Fruit fly (Drosophila melanogaster) whole organism, embryonic: ENCODE data around the gene CG42540.
A peak's percentile ranks its signal among the peaks of the same experiment; 100 is the strongest.

ENCODE experiments used
- ATbp ChIP-seq: fragments of 200-800 bp; sonication (Bioruptor generic); optimal IDR thresholded peaks from 2 replicates; lab custom pipeline; 2017; ENCODE audit warnings: missing biosample characterization, mild to moderate bottlenecking, missing genetic modification characterization, missing genetic modification reagents
- Adf1 ChIP-seq: fragments of 200-800 bp; sonication (Bioruptor generic); IDR thresholded peaks from 2 replicates; pipeline ENCODE4 v1.3.6; 2022; ENCODE audit warnings: missing biosample characterization, missing genetic modification characterization
- Bteb2 ChIP-seq: fragments of 200-800 bp; sonication (Bioruptor generic); optimal IDR thresholded peaks from 2 replicates; lab custom pipeline; 2016; ENCODE audit warnings: missing biosample characterization, missing genetic modification characterization
- C15 ChIP-seq: fragments of 200-800 bp; sonication (Bioruptor generic); IDR thresholded peaks from 3 replicates; pipeline ENCODE4 v1.3.6; 2022; ENCODE audit warnings: missing biosample characterization, missing genetic modification characterization
- CG10267 ChIP-seq: fragments of 200-800 bp; sonication (Bioruptor generic); optimal IDR thresholded peaks from 2 replicates; lab custom pipeline; 2018; ENCODE audit warnings: missing biosample characterization, mild to moderate bottlenecking, missing genetic modification characterization, moderate library complexity
- CG10274 ChIP-seq: fragments of 200-800 bp; sonication (Bioruptor generic); optimal IDR thresholded peaks from 3 replicates; lab custom pipeline; 2017; ENCODE audit warnings: missing biosample characterization, mild to moderate bottlenecking, missing genetic modification characterization
- CG10321 ChIP-seq: fragments of 200-800 bp; sonication (Bioruptor generic); IDR thresholded peaks from 2 replicates; pipeline ENCODE4 v1.3.6; 2022; ENCODE audit warnings: missing biosample characterization, missing genetic modification characterization
- CG10431 ChIP-seq: fragments of 200-800 bp; sonication (Bioruptor generic); optimal IDR thresholded peaks from 3 replicates; lab custom pipeline; 2018; ENCODE audit warnings: missing biosample characterization, mild to moderate bottlenecking, missing genetic modification characterization
- CG13123 ChIP-seq: fragments of 200-800 bp; sonication (Bioruptor generic); optimal IDR thresholded peaks from 2 replicates; lab custom pipeline; 2016; ENCODE audit warnings: missing biosample characterization, missing genetic modification characterization
- CG13424 ChIP-seq: fragments of 200-800 bp; sonication (Bioruptor generic); optimal IDR thresholded peaks from 2 replicates; lab custom pipeline; 2019; ENCODE audit warnings: missing biosample characterization, mild to moderate bottlenecking, missing genetic modification characterization, moderate library complexity
- CG14014 ChIP-seq: fragments of 200-800 bp; sonication (Bioruptor generic); IDR thresholded peaks from 2 replicates; pipeline ENCODE4 v1.3.6; 2022; ENCODE audit warnings: missing biosample characterization, missing genetic modification characterization
- CG14860 ChIP-seq: fragments of 200-800 bp; sonication (Bioruptor generic); IDR thresholded peaks from 3 replicates; pipeline ENCODE4 v1.3.6; 2022; ENCODE audit warnings: missing biosample characterization, missing genetic modification characterization; ENCODE audit not compliant: partially characterized antibody
- CG15011 ChIP-seq: fragments of 200-800 bp; sonication (Bioruptor generic); optimal IDR thresholded peaks from 3 replicates; lab custom pipeline; 2018; ENCODE audit warnings: missing biosample characterization, mild to moderate bottlenecking, missing genetic modification characterization
- CG15514 ChIP-seq: fragments of 200-800 bp; sonication (Bioruptor generic); optimal IDR thresholded peaks from 3 replicates; lab custom pipeline; 2017; ENCODE audit warnings: missing biosample characterization, missing genetic modification characterization, mild to moderate bottlenecking, moderate library complexity, missing genetic modification reagents
- CG16815 ChIP-seq: fragments of 200-800 bp; sonication (Bioruptor generic); optimal IDR thresholded peaks from 3 replicates; lab custom pipeline; 2017; ENCODE audit warnings: missing biosample characterization, mild to moderate bottlenecking, missing genetic modification characterization
- CG18599 ChIP-seq: fragments of 200-800 bp; sonication (Bioruptor generic); optimal IDR thresholded peaks from 3 replicates; lab custom pipeline; 2017; ENCODE audit warnings: missing biosample characterization, missing genetic modification characterization, mild to moderate bottlenecking, moderate library complexity, missing genetic modification reagents
- CG2889 ChIP-seq: fragments of 200-800 bp; sonication (Bioruptor generic); IDR thresholded peaks from 3 replicates; pipeline ENCODE4 v1.3.6; 2022; ENCODE audit warnings: missing biosample characterization, missing genetic modification characterization
- CG3838 ChIP-seq: fragments of 200-800 bp; sonication (Bioruptor generic); optimal IDR thresholded peaks from 3 replicates; lab custom pipeline; 2016; ENCODE audit warnings: missing biosample characterization, missing genetic modification characterization
- CG4282 ChIP-seq: fragments of 200-800 bp; sonication (Bioruptor generic); optimal IDR thresholded peaks from 2 replicates; lab custom pipeline; 2016; ENCODE audit warnings: missing biosample characterization, missing genetic modification characterization
- CG7372 ChIP-seq: fragments of 200-800 bp; sonication (Bioruptor generic); IDR thresholded peaks from 2 replicates; pipeline ENCODE4 v1.3.6; 2022; ENCODE audit warnings: missing biosample characterization, missing genetic modification characterization
- CG7745 ChIP-seq: fragments of 200-800 bp; sonication (Bioruptor generic); optimal IDR thresholded peaks from 2 replicates; lab custom pipeline; 2018; ENCODE audit warnings: missing biosample characterization, mild to moderate bottlenecking, missing genetic modification characterization, moderate library complexity
- CG9437 ChIP-seq: fragments of 200-800 bp; sonication (Bioruptor generic); optimal IDR thresholded peaks from 2 replicates; lab custom pipeline; 2018; ENCODE audit warnings: missing biosample characterization, mild to moderate bottlenecking, missing genetic modification characterization
- Camta ChIP-seq: fragments of 200-800 bp; sonication (Bioruptor generic); optimal IDR thresholded peaks from 2 replicates; lab custom pipeline; 2016; ENCODE audit warnings: missing biosample characterization, missing genetic modification characterization
- Dp ChIP-seq: fragments of 200-800 bp; sonication (Bioruptor generic); optimal IDR thresholded peaks from 2 replicates; lab custom pipeline; 2018; ENCODE audit warnings: missing biosample characterization, mild to moderate bottlenecking, missing genetic modification characterization, moderate library complexity
- Ets65A ChIP-seq: fragments of 200-800 bp; sonication (Bioruptor generic); peaks from one replicate; lab custom pipeline; 2016; ENCODE audit warnings: missing biosample characterization, missing genetic modification characterization
- GATAe ChIP-seq: fragments of 200-800 bp; sonication (Bioruptor generic); conservative IDR thresholded peaks from 2 replicates; pipeline ENCODE4 v1.3.6; 2022; ENCODE audit warnings: missing biosample characterization, missing genetic modification characterization
- HLH4C ChIP-seq: fragments of 200-800 bp; sonication (Bioruptor generic); IDR thresholded peaks from 3 replicates; pipeline ENCODE4 v1.3.6; 2022; ENCODE audit warnings: missing biosample characterization, missing genetic modification characterization; ENCODE audit not compliant: partially characterized antibody
- Hand ChIP-seq: fragments of 200-800 bp; sonication (Bioruptor generic); optimal IDR thresholded peaks from 2 replicates; lab custom pipeline; 2017; ENCODE audit warnings: mild to moderate bottlenecking, missing biosample characterization, missing genetic modification reagents, missing genetic modification characterization
- Hey ChIP-seq: fragments of 200-800 bp; sonication (Bioruptor generic); optimal IDR thresholded peaks from 3 replicates; lab custom pipeline; 2018; ENCODE audit warnings: missing biosample characterization, mild to moderate bottlenecking, missing genetic modification characterization
- HmgD ChIP-seq: fragments of 200-800 bp; sonication (Bioruptor generic); optimal IDR thresholded peaks from 3 replicates; lab custom pipeline; 2016; ENCODE audit warnings: missing biosample characterization, missing genetic modification characterization
- Hmr ChIP-seq: fragments of 200-800 bp; sonication (Bioruptor generic); optimal IDR thresholded peaks from 3 replicates; lab custom pipeline; 2017; ENCODE audit warnings: mild to moderate bottlenecking, missing biosample characterization, missing genetic modification reagents, missing genetic modification characterization
- Hmx ChIP-seq: fragments of 200-800 bp; sonication (Bioruptor generic); optimal IDR thresholded peaks from 2 replicates; lab custom pipeline; 2016; ENCODE audit warnings: missing biosample characterization, missing genetic modification characterization
- Mad ChIP-seq: fragments of 200-800 bp; sonication (Bioruptor generic); optimal IDR thresholded peaks from 2 replicates; lab custom pipeline; 2016; ENCODE audit warnings: missing biosample characterization, missing genetic modification characterization
- Myb ChIP-seq: fragments of 200-800 bp; sonication (Bioruptor generic); optimal IDR thresholded peaks from 2 replicates; lab custom pipeline; 2016; ENCODE audit warnings: missing biosample characterization, missing genetic modification characterization
- Side ChIP-seq: fragments of 200-800 bp; sonication (Bioruptor generic); optimal IDR thresholded peaks from 2 replicates; lab custom pipeline; 2016; ENCODE audit warnings: missing biosample characterization, missing genetic modification characterization
- Six4 ChIP-seq: fragments of 200-800 bp; sonication (Bioruptor generic); optimal IDR thresholded peaks from 2 replicates; lab custom pipeline; 2016; ENCODE audit warnings: missing biosample characterization, missing genetic modification characterization
- Sry-β ChIP-seq: fragments of 200-800 bp; sonication (Bioruptor generic); optimal IDR thresholded peaks from 2 replicates; lab custom pipeline; 2018; ENCODE audit warnings: missing biosample characterization, mild to moderate bottlenecking, missing genetic modification characterization, moderate library complexity
- Sry-δ ChIP-seq: fragments of 200-800 bp; sonication (Bioruptor generic); optimal IDR thresholded peaks from 2 replicates; lab custom pipeline; 2016; ENCODE audit warnings: missing biosample characterization, missing genetic modification characterization
- ara ChIP-seq: fragments of 200-800 bp; sonication (Bioruptor generic); IDR thresholded peaks from 2 replicates; pipeline ENCODE4 v1.3.6; 2022; ENCODE audit warnings: missing biosample characterization, missing genetic modification characterization
- bbx ChIP-seq: fragments of 200-800 bp; sonication (Bioruptor generic); IDR thresholded peaks from 2 replicates; pipeline ENCODE4 v1.3.6; 2022; ENCODE audit warnings: missing biosample characterization, missing genetic modification characterization; ENCODE audit not compliant: partially characterized antibody
- cas ChIP-seq: fragments of 200-800 bp; sonication (Bioruptor generic); IDR thresholded peaks from 2 replicates; pipeline ENCODE4 v1.3.6; 2022; ENCODE audit warnings: missing biosample characterization, missing genetic modification characterization
- dimm ChIP-seq: fragments of 200-800 bp; sonication (Bioruptor generic); IDR thresholded peaks from 2 replicates; pipeline ENCODE4 v1.3.6; 2022; ENCODE audit warnings: missing biosample characterization, missing genetic modification characterization
- gfzf ChIP-seq: fragments of 200-800 bp; sonication (Bioruptor generic); optimal IDR thresholded peaks from 2 replicates; lab custom pipeline; 2016; ENCODE audit warnings: missing biosample characterization, mild to moderate bottlenecking, missing genetic modification characterization, moderate library complexity
- ken ChIP-seq: fragments of 200-800 bp; sonication (Bioruptor generic); IDR thresholded peaks from 3 replicates; pipeline ENCODE4 v1.3.6; 2022; ENCODE audit warnings: missing biosample characterization, missing genetic modification characterization
- lilli ChIP-seq: fragments of 200-800 bp; sonication (Bioruptor generic); optimal IDR thresholded peaks from 3 replicates; lab custom pipeline; 2016; ENCODE audit warnings: missing biosample characterization, missing genetic modification characterization
- lmd ChIP-seq: fragments of 200-800 bp; sonication (Bioruptor generic); IDR thresholded peaks from 2 replicates; pipeline ENCODE4 v1.3.6; 2022; ENCODE audit warnings: missing biosample characterization, missing genetic modification characterization
- nau ChIP-seq: fragments of 200-800 bp; sonication (Bioruptor generic); optimal IDR thresholded peaks from 3 replicates; lab custom pipeline; 2017; ENCODE audit warnings: missing biosample characterization, mild to moderate bottlenecking, missing genetic modification characterization, missing genetic modification reagents
- pfk ChIP-seq: fragments of 200-800 bp; sonication (Bioruptor generic); optimal IDR thresholded peaks from 2 replicates; lab custom pipeline; 2018; ENCODE audit warnings: missing biosample characterization, mild to moderate bottlenecking, missing genetic modification characterization, moderate library complexity
- pnt ChIP-seq: fragments of 200-800 bp; sonication (Bioruptor generic); optimal IDR thresholded peaks from 3 replicates; lab custom pipeline; 2016; ENCODE audit warnings: missing biosample characterization, missing genetic modification characterization
- repo ChIP-seq: fragments of 200-800 bp; sonication (Bioruptor generic); optimal IDR thresholded peaks from 2 replicates; lab custom pipeline; 2016; ENCODE audit warnings: missing biosample characterization, missing genetic modification characterization
- sim ChIP-seq: fragments of 200-800 bp; sonication (Bioruptor generic); IDR thresholded peaks from 2 replicates; pipeline ENCODE4 v1.3.6; 2022; ENCODE audit warnings: missing biosample characterization, missing genetic modification characterization
- tio ChIP-seq: fragments of 200-800 bp; sonication (Bioruptor generic); optimal IDR thresholded peaks from 2 replicates; lab custom pipeline; 2017; ENCODE audit warnings: missing biosample characterization, missing genetic modification characterization, inconsistent platforms

Gene CG42540

dm6 chr3L:4521809-4522208 lies 34.1 kb upstream of the CG42540 start (continued):
- TF ChIP-seq CG13123 (GFP tag; lab: Kevin White, UChicago) (no peak), GATAe (GFP tag; lab: Robert Waterston, UW) (no peak), CG15514 (GFP tag; lab: Kevin White, UChicago) (peak; percentile 60), cas (GFP tag; lab: Robert Waterston, UW) (no peak), CG10321 (GFP tag; lab: Robert Waterston, UW) (no peak), lmd (no peak), CG15011 (peak; percentile 31), CG14014 (peak; percentile 41; the same call in 1 of the 2 replicates), Hmr (GFP tag; lab: Kevin White, UChicago) (peak; percentile 64), pfk (GFP tag; lab: Kevin White, UChicago) (no peak), Bteb2 (GFP tag; lab: Kevin White, UChicago) (peak; percentile 27), Myb (GFP tag; lab: Kevin White, UChicago) (no peak), HLH4C (no peak), Camta (GFP tag; lab: Kevin White, UChicago) (peak; percentile 58), Sry-β (no peak), CG3838 (no peak), gfzf (no peak), Dp (no peak), tio (GFP tag; lab: Kevin White, UChicago) (no peak), ara (GFP tag; lab: Robert Waterston, UW) (no peak), CG7745 (tag; lab: Kevin White, UChicago) (no peak), bbx (no peak), CG16815 (no peak), CG14860 (GFP tag; lab: Robert Waterston, UW) (no peak), CG10267 (tag; lab: Kevin White, UChicago) (no peak), Adf1 (GFP tag; lab: Robert Waterston, UW) (no peak), CG2889 (GFP tag; lab: Robert Waterston, UW) (no peak), C15 (GFP tag; lab: Robert Waterston, UW) (peak; percentile 50; the same call in 1 of the 3 replicates), CG10274 (no peak), HmgD (GFP tag; lab: Kevin White, UChicago) (no peak), CG18599 (peak; percentile 51), Mad (no peak), Sry-δ (no peak), Six4 (GFP tag; lab: Kevin White, UChicago) (no peak), pnt (GFP tag; lab: Kevin White, UChicago) (no peak), lilli (GFP tag; lab: Kevin White, UChicago) (no peak), Hand (no peak), Hmx (GFP tag; lab: Kevin White, UChicago) (no peak), ken (GFP tag; lab: Robert Waterston, UW) (no peak), dimm (GFP tag; lab: Robert Waterston, UW) (no peak), sim (GFP tag; lab: Robert Waterston, UW) (no peak), CG4282 (GFP tag; lab: Kevin White, UChicago) (no peak), repo (no peak), ATbp (GFP tag; lab: Kevin White, UChicago) (peak; percentile 40), CG13424 (tag; lab: Kevin White, UChicago) (no peak), nau (GFP tag; lab: Kevin White, UChicago) (peak; percentile 47), Ets65A (GFP tag; lab: Kevin White, UChicago) (no peak), Hey (tag; lab: Kevin White, UChicago) (no peak), CG7372 (GFP tag; lab: Robert Waterston, UW) (0 out of 2 replicates have a peak, but pooled peaks have one; percentile 8), CG10431 (GFP tag; lab: Kevin White, UChicago) (no peak), Side (GFP tag; lab: Kevin White, UChicago) (no peak), CG9437 (GFP tag; lab: Kevin White, UChicago) (no peak)
